Worm (Caenorhabditis elegans): ENCODE results near the gene F10D7.4.

DNA sequence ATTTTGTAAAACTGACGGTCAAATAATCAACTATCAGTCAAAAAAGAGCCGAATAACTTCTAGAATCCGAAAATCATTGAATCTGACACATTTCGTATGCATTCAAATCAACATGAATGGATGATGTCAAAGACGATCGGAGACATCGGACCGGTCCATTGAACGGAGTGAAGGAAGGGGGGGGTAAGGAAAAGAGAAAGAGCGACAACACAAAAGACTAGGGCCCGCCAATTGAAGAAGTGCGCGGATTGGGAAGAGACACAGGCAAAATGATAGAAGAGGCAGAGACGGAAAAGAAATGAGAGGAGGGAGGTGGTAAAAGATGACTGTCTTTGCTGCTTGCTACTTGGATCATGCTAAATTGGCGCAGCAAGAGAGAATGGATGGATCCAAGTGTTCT lies 12.4 kb downstream of the F10D7.4 start:
- TF ChIP-seq lsy-2 (tag; optimal IDR thresholded peaks at IDR 0.05) (no peak), blmp-1 (tag; optimal IDR thresholded peaks at IDR 0.05) (no peak), lin-32 (GFP tag; optimal IDR thresholded peaks at IDR 0.05) (no peak), ces-1 (GFP tag; optimal IDR thresholded peaks at IDR 0.05) (no peak), flh-1 (GFP tag; optimal IDR thresholded peaks at IDR 0.05) (no peak), mep-1 (tag; optimal IDR thresholded peaks at IDR 0.05) (no peak), nhr-12 (tag; optimal IDR thresholded peaks at IDR 0.05) (no peak), unc-62 (GFP tag; optimal IDR thresholded peaks at IDR 0.05) (no peak), snpc-4 (tag; optimal IDR thresholded peaks at IDR 0.05) (no peak), lin-13 (tag; optimal IDR thresholded peaks at IDR 0.05) (no peak), sptf-1 (tag; optimal IDR thresholded peaks at IDR 0.05) (no peak), ztf-11 (tag; optimal IDR thresholded peaks at IDR 0.05) (no peak)
